Worm (Caenorhabditis elegans): ENCODE results near the gene C18A3.11.

Gene C18A3.11

DNA sequence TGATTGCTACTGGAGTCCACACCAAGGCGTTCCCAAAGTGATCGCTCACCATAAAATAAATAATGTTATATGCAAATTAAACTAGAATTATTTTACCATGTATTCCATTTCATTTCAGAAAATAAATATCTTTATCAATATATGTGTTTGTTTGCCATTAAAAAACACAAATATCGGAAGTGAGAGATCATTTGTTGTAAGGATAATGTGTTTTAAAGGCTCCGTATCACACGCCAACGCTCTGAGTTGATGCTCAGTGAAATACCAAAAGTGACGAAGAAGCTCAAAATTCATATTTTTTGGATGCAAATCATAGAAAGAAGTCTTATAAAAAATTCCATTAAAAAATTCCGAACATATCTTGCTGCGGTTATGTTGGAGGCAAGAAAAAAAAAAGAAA lies 34.6 kb upstream of the C18A3.11 start:
- no peak for TF ChIP-seq elt-1 (tag; optimal IDR thresholded peaks at IDR 0.05; ENCODE audit: borderline replicate concordance, insufficient read depth)
- TF ChIP-seq mls-2 (tag; optimal IDR thresholded peaks at IDR 0.05) = no peak
- TF ChIP-seq ceh-83 (GFP tag; optimal IDR thresholded peaks at IDR 0.05) = no peak
- no peak for TF ChIP-seq mab-5 (tag; optimal IDR thresholded peaks at IDR 0.05)
- no peak for TF ChIP-seq drap-1 (GFP tag; optimal IDR thresholded peaks at IDR 0.05)
- no peak for TF ChIP-seq elt-3 (tag; optimal IDR thresholded peaks at IDR 0.05)
- TF ChIP-seq mep-1 (tag; optimal IDR thresholded peaks at IDR 0.05) = no peak
- no peak for TF ChIP-seq cnd-1 (tag; optimal IDR thresholded peaks at IDR 0.05)
- TF ChIP-seq M03D4.4 (tag; optimal IDR thresholded peaks at IDR 0.05) = no peak
- no peak for TF ChIP-seq flh-1 (GFP tag; optimal IDR thresholded peaks at IDR 0.05)
- TF ChIP-seq sptf-1 (tag; optimal IDR thresholded peaks at IDR 0.05) = no peak
- no peak for TF ChIP-seq lsy-2 (tag; optimal IDR thresholded peaks at IDR 0.05)
- TF ChIP-seq ceh-43 (GFP tag; optimal IDR thresholded peaks at IDR 0.05) = no peak

DNA sequence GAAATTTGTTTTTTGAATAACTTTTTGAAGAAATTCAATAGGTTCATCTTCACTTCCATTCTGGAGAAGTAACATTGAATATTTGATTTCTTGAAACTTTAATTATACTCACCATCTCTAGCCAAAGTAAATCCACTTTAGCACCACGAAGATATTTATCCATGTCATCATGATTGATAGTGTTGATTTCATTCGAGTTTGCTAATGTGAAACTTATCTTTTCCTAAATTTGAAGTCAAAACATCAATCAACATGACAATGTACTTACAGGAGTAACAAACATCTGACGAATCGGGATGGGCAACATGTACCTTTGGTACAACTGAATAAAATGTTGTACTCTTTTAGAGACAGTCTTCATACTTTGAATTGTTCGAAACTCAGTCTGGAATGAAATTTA lies 33.5 kb upstream of the C18A3.11 start:
- TF ChIP-seq flh-1 (GFP tag; optimal IDR thresholded peaks at IDR 0.05) = no peak
- TF ChIP-seq pha-4 (tag; optimal IDR thresholded peaks at IDR 0.05) = no peak
- no peak for TF ChIP-seq ham-2 (GFP tag; optimal IDR thresholded peaks at IDR 0.05)
- TF ChIP-seq elt-1 (tag; optimal IDR thresholded peaks at IDR 0.05; ENCODE audit: borderline replicate concordance, insufficient read depth) = no peak
- TF ChIP-seq nhr-28 (tag; optimal IDR thresholded peaks at IDR 0.05) = no peak
- no peak for TF ChIP-seq unc-62 (GFP tag; optimal IDR thresholded peaks at IDR 0.05)
- no peak for TF ChIP-seq sptf-1 (tag; optimal IDR thresholded peaks at IDR 0.05)

DNA sequence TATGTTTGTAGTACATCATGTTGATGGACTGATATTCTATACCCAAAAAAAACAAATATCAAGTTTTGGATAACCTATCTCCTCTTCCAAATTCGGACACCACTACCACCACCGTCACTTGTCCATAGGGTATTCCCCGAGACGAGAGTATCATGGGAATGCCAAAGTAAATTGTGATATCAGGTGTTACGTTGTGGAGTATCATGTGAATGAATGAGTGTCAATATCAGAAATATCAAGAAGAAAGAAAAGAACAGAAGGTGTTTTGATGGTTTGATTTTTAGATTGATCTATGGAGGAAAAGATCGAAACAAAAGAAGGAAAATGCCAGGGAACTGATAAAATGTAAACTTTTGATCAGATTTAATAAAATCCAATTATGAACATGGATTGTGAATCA lies 32.6 kb upstream of the C18A3.11 start:
- TF ChIP-seq hlh-1 (tag; optimal IDR thresholded peaks at IDR 0.05) = no peak
- TF ChIP-seq ceh-83 (GFP tag; optimal IDR thresholded peaks at IDR 0.05) = no peak
- no peak for TF ChIP-seq elt-3 (tag; optimal IDR thresholded peaks at IDR 0.05)
- TF ChIP-seq ces-1 (GFP tag; optimal IDR thresholded peaks at IDR 0.05) = no peak
- no peak for TF ChIP-seq bed-3 (GFP tag; optimal IDR thresholded peaks at IDR 0.05)
- TF ChIP-seq ham-2 (GFP tag; optimal IDR thresholded peaks at IDR 0.05) = no peak
- no peak for TF ChIP-seq mep-1 (tag; optimal IDR thresholded peaks at IDR 0.05)
- TF ChIP-seq M03D4.4 (tag; optimal IDR thresholded peaks at IDR 0.05) = no peak

DNA sequence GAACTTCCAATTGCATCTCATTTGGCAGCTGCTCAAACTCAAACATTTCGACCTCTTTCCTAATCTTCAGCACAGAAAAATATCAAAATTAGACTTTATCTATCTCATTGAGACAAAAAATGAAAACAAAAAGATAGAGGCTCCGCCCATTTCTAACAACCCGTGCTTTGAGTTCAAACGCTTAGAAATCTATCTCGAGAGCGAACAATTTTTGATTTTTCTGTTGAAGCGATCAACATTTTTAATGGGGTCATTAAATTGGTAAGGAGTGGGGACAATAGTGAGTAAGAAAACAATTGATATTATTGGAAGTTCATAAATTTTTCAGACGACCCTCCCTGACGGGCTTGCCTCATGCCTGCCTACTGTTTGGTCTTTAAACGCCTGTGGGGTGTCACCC lies 32.0 kb upstream of the C18A3.11 start, which contains the start of the genes C25H3.10 and C25H3.1:
TSS of gene C25H3.10 (minus strand) at position 101 of the 400 bp plus-strand sequence.
TSS of gene C25H3.1 (plus strand) at position 203 of the 400 bp plus-strand sequence.
- TF ChIP-seq bed-3 (GFP tag; optimal IDR thresholded peaks at IDR 0.05) (no peak), snpc-4 (tag; optimal IDR thresholded peaks at IDR 0.05) (no peak), blmp-1 (tag; optimal IDR thresholded peaks at IDR 0.05) (no peak), lin-13 (tag; optimal IDR thresholded peaks at IDR 0.05) (no peak), drap-1 (GFP tag; optimal IDR thresholded peaks at IDR 0.05) (no peak), sem-2 (GFP tag; optimal IDR thresholded peaks at IDR 0.05) (no peak), ceh-83 (GFP tag; optimal IDR thresholded peaks at IDR 0.05) (no peak)

DNA sequence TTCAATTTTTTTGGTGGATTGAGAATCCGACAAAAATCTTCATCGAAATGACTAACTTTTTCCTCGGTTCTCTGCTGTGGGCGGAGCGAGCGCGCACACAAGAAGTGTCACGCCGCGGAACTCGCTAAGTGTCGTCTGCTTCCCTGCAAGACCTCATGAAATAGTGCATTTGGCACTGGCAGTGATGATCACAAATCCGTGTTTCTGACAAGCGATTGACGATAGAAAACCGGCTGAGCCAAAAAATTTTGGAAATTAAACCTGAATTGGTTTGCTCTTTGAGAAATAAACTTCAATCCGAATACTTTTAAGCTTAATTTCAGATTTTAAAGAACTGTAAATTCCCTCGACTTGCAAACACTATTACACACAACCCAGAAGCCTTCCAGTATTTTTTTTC lies 29.3 kb upstream of the C18A3.11 start:
- TF ChIP-seq drap-1 (GFP tag; optimal IDR thresholded peaks at IDR 0.05) (no peak), mep-1 (tag; optimal IDR thresholded peaks at IDR 0.05) (peak; percentile 31), ces-1 (GFP tag; optimal IDR thresholded peaks at IDR 0.05) (peak; percentile 1)

DNA sequence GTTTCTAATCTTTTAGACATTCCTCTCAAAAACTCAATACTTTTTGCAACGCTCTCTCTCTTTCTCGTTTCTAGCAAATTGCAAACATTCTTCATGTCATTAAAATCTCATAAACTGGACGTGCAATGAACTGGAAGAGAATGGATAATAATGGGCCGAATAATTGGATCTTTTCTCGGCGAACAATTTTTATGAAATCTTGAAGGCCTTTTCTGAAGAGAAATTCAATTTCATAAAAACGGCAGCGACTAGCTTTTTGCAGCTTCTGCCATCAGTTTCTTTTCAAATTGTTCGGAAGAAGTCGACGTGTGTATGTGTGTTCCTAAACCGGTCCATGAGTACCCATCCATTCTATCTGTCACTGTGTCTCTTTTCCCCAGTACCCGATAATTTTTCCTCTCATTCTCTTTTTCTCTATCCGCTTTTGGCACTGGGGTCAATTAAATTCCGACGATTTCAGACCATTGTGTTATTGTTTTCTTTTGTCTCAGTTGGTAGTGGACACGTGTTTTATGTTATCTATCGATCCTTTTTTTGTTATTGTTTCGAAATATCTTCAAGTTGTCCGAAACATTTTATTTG lies 28.1 kb upstream of the C18A3.11 start:
- TF ChIP-seq ces-1 (GFP tag; optimal IDR thresholded peaks at IDR 0.05) = peak; percentile 77
- TF ChIP-seq tbx-8 (GFP tag; optimal IDR thresholded peaks at IDR 0.05) = no peak

DNA sequence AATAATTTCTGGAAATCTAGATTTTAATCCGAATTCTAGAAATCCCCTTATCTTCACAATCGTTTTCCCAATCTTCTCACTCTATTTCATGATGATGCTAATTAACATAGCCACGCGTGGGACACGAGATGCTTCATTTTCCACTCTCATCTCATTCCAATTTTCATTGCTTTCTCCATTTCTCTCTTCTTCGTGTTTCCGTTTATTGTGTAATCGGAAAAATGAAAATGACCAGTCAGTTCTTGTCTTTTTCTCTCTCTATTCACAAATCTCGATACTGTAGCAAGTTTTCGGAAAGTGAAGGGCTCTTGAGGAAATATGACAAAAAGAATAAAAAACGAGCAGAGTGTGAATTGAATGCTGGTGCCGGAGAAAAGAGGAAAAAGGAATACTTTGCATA lies 26.4 kb upstream of the C18A3.11 start:
- TF ChIP-seq elt-1 (tag; optimal IDR thresholded peaks at IDR 0.05; ENCODE audit: borderline replicate concordance, insufficient read depth) = peak; percentile 56
- TF ChIP-seq ceh-43 (GFP tag; optimal IDR thresholded peaks at IDR 0.05) = no peak
- peak; percentile 2 for TF ChIP-seq ces-1 (GFP tag; optimal IDR thresholded peaks at IDR 0.05)

Data from whole organism, mixed stage, embryonic.